Worm (Caenorhabditis elegans) whole organism, L2 larva: ENCODE measurements around the gene F20A1.6.
"Not testable (repeated sequence)": the region's sequence is repeated elsewhere in the genome, so short reads cannot be mapped to it uniquely, and the experiment has no call there.

ENCODE experiments used
- C34F6.9 ChIP-seq: fragments of 150-350 bp; optimal IDR thresholded peaks from 2 replicates; lab custom pipeline; 2014; ENCODE audit warnings: missing biosample characterization, missing genetic modification characterization
- F13H6.1 ChIP-seq: sonication (generic microtip); optimal IDR thresholded peaks from 2 replicates; lab custom pipeline; 2016; ENCODE audit warnings: missing genetic modification characterization, missing compliant biosample characterization
- R02D3.7 ChIP-seq: fragments of 150-350 bp; optimal IDR thresholded peaks from 2 replicates; lab custom pipeline; 2014; ENCODE audit warnings: missing biosample characterization, missing genetic modification characterization
- Y55F3AM.14 ChIP-seq: fragments of 200-800 bp; sonication (Bioruptor generic); optimal IDR thresholded peaks from 2 replicates; lab custom pipeline; 2018; ENCODE audit warnings: mild to moderate bottlenecking, missing genetic modification characterization, missing compliant biosample characterization
- ZK546.5 ChIP-seq: sonication (generic microtip); optimal IDR thresholded peaks from 2 replicates; lab custom pipeline; 2017; ENCODE audit warnings: missing biosample characterization, missing genetic modification characterization
- alr-1 ChIP-seq: fragments of 150-350 bp; optimal IDR thresholded peaks from 2 replicates; lab custom pipeline; 2014; ENCODE audit warnings: missing biosample characterization, missing genetic modification characterization
- aly-2 ChIP-seq: fragments of 150-350 bp; optimal IDR thresholded peaks from 2 replicates; lab custom pipeline; 2014; ENCODE audit warnings: missing biosample characterization, missing genetic modification characterization
- ceh-16 ChIP-seq: fragments of 150-350 bp; optimal IDR thresholded peaks from 2 replicates; lab custom pipeline; 2014; ENCODE audit warnings: missing biosample characterization, missing genetic modification characterization
- dmd-4 ChIP-seq: sonication (generic microtip); optimal IDR thresholded peaks from 2 replicates; lab custom pipeline; 2017; ENCODE audit warnings: missing biosample characterization, missing genetic modification characterization
- egl-27 ChIP-seq: sonication (generic microtip); optimal IDR thresholded peaks from 3 replicates; lab custom pipeline; 2017; ENCODE audit warnings: missing biosample characterization, missing genetic modification reagents, missing genetic modification characterization
- elt-1 ChIP-seq: fragments of 150-350 bp; optimal IDR thresholded peaks from 2 replicates; lab custom pipeline; 2014; ENCODE audit warnings: missing biosample characterization, missing genetic modification characterization
- fos-1 ChIP-seq: fragments of 150-350 bp; optimal IDR thresholded peaks from 2 replicates; lab custom pipeline; 2014; ENCODE audit warnings: missing biosample characterization, missing genetic modification characterization
- gmeb-1 ChIP-seq: fragments of 150-350 bp; optimal IDR thresholded peaks from 2 replicates; lab custom pipeline; 2014; ENCODE audit warnings: missing biosample characterization, missing genetic modification characterization
- lin-11 ChIP-seq: fragments of 150-350 bp; sonication (generic microtip); optimal IDR thresholded peaks from 2 replicates; lab custom pipeline; 2014; ENCODE audit warnings: missing biosample characterization, missing genetic modification characterization, inconsistent platforms, mixed read lengths
- lsy-2 ChIP-seq, 2 experiments: fragments of 150-350 bp in 1 of 2; sonication (generic microtip) in 1 of 2; optimal IDR thresholded peaks; 2 replicates each; lab custom pipeline; 2014 to 2017; ENCODE audit warnings: missing biosample characterization in 2 of 2, missing genetic modification characterization in 2 of 2
- mab-5 ChIP-seq: fragments of 150-350 bp; optimal IDR thresholded peaks from 2 replicates; lab custom pipeline; 2014; ENCODE audit warnings: missing biosample characterization, missing genetic modification characterization
- mbf-1 ChIP-seq: sonication (generic microtip); optimal IDR thresholded peaks from 2 replicates; lab custom pipeline; 2017; ENCODE audit warnings: missing biosample characterization, missing genetic modification characterization
- nhr-11 ChIP-seq: fragments of 150-350 bp; optimal IDR thresholded peaks from 2 replicates; lab custom pipeline; 2014; ENCODE audit warnings: missing biosample characterization, missing genetic modification characterization
- nhr-12 ChIP-seq: fragments of 150-350 bp; optimal IDR thresholded peaks from 2 replicates; lab custom pipeline; 2014; ENCODE audit warnings: missing biosample characterization, missing genetic modification characterization
- nhr-21 ChIP-seq: fragments of 150-350 bp; optimal IDR thresholded peaks from 2 replicates; lab custom pipeline; 2014; ENCODE audit warnings: missing biosample characterization, missing genetic modification characterization
- nhr-23 ChIP-seq: fragments of 150-350 bp; optimal IDR thresholded peaks from 2 replicates; lab custom pipeline; 2014; ENCODE audit warnings: missing biosample characterization, missing genetic modification reagents, missing genetic modification characterization
- peb-1 ChIP-seq: fragments of 150-350 bp; optimal IDR thresholded peaks from 2 replicates; lab custom pipeline; 2014; ENCODE audit warnings: missing biosample characterization, missing genetic modification characterization
- sem-4 ChIP-seq: fragments of 150-350 bp; optimal IDR thresholded peaks from 2 replicates; lab custom pipeline; 2014; ENCODE audit warnings: missing biosample characterization, missing genetic modification reagents, missing genetic modification characterization
- skn-1 ChIP-seq: sonication (generic microtip); optimal IDR thresholded peaks from 2 replicates; lab custom pipeline; 2017; ENCODE audit warnings: missing biosample characterization, missing genetic modification characterization
- sma-3 ChIP-seq: sonication (generic microtip); optimal IDR thresholded peaks from 2 replicates; lab custom pipeline; 2016; ENCODE audit warnings: missing genetic modification reagents, missing genetic modification characterization, missing compliant biosample characterization
- sma-9 ChIP-seq, 2 experiments: fragments of 150-350 bp in 1 of 2; sonication (generic microtip) in 1 of 2; optimal IDR thresholded peaks; 2 replicates each; lab custom pipeline; 2014 to 2016; ENCODE audit warnings: missing genetic modification characterization in 2 of 2, mild to moderate bottlenecking in 1 of 2, missing biosample characterization in 1 of 2, missing compliant biosample characterization in 1 of 2, missing genetic modification reagents in 1 of 2, moderate library complexity in 1 of 2
- snpc-4 ChIP-seq: fragments of 150-350 bp; optimal IDR thresholded peaks from 2 replicates; lab custom pipeline; 2014; ENCODE audit warnings: missing biosample characterization, missing genetic modification characterization
- unc-39 ChIP-seq: fragments of 150-350 bp; optimal IDR thresholded peaks from 2 replicates; lab custom pipeline; 2014; ENCODE audit warnings: missing biosample characterization, missing genetic modification characterization
- unc-55 ChIP-seq: fragments of 150-350 bp; sonication (generic microtip); optimal IDR thresholded peaks from 3 replicates; lab custom pipeline; 2014; ENCODE audit warnings: missing biosample characterization, missing genetic modification reagents, missing genetic modification characterization
- zag-1 ChIP-seq: fragments of 150-350 bp; optimal IDR thresholded peaks from 2 replicates; lab custom pipeline; 2014; ENCODE audit warnings: missing biosample characterization, missing genetic modification characterization
- ztf-11 ChIP-seq: sonication (generic microtip); optimal IDR thresholded peaks from 2 replicates; lab custom pipeline; 2017; ENCODE audit warnings: missing biosample characterization, missing genetic modification characterization
- ztf-4 ChIP-seq: fragments of 150-350 bp; optimal IDR thresholded peaks from 2 replicates; lab custom pipeline; 2014; ENCODE audit warnings: missing biosample characterization, missing genetic modification characterization

F20A1.6 gene

ce11 chrV:7059350-7059749 lies 32.4 kb upstream of the F20A1.6 start, which contains the start of gene mdt-6:
mdt-6 (minus strand) TSS chrV:7059624.
- TF ChIP-seq ztf-11 (no peak), zag-1 (tag; lab: Kevin White, UChicago) (no peak), ztf-4 (tag; lab: Kevin White, UChicago) (no peak), ceh-16 (tag; lab: Kevin White, UChicago) (no peak), unc-39 (no peak), dmd-4 (tag; lab: Kevin White, UChicago) (no peak), sma-9 (GFP tag; optimal IDR thresholded peaks at IDR 0.05; lab: Kevin White, UChicago) (no peak), sma-9 (tag; optimal IDR thresholded peaks at IDR 0.05; lab: Kevin White, UChicago) (no peak), gmeb-1 (tag; lab: Kevin White, UChicago) (no peak), fos-1 (no peak), F13H6.1 (tag; lab: Kevin White, UChicago) (no peak), C34F6.9 (no peak), elt-1 (tag; lab: Kevin White, UChicago) (no peak)

ce11 chrV:7057795-7058194 lies 30.8 kb upstream of the F20A1.6 start, which contains the start of gene Y57E12AL.2:
Y57E12AL.2 (plus strand) TSS chrV:7058095.
- not testable (repeated sequence) for TF ChIP-seq nhr-23; F13H6.1 (tag; lab: Kevin White, UChicago); skn-1 (tag; lab: Kevin White, UChicago)

- no peak for TF ChIP-seq lsy-2 (tag; optimal IDR thresholded peaks at IDR 0.05; lab: Kevin White, UChicago)
- TF ChIP-seq mab-5, result no peak
- no peak for TF ChIP-seq lin-11 (tag; lab: Kevin White, UChicago)
- no peak for TF ChIP-seq dmd-4 (tag; lab: Kevin White, UChicago)
- TF ChIP-seq nhr-12 (tag; lab: Kevin White, UChicago), result no peak
- no peak for TF ChIP-seq ZK546.5 (tag; lab: Kevin White, UChicago)
- TF ChIP-seq sma-9 (GFP tag; optimal IDR thresholded peaks at IDR 0.05; lab: Kevin White, UChicago), result no peak
- no peak for TF ChIP-seq sma-9 (tag; optimal IDR thresholded peaks at IDR 0.05; lab: Kevin White, UChicago)
- no peak for TF ChIP-seq sem-4 (tag; lab: Kevin White, UChicago)
- no peak for TF ChIP-seq nhr-11 (tag; lab: Kevin White, UChicago)
- TF ChIP-seq mbf-1 (tag; lab: Kevin White, UChicago), result no peak
- TF ChIP-seq elt-1 (tag; lab: Kevin White, UChicago), result no peak
- no peak for TF ChIP-seq R02D3.7 (tag; lab: Kevin White, UChicago)
- no peak for TF ChIP-seq zag-1 (tag; lab: Kevin White, UChicago)
- no peak for TF ChIP-seq egl-27 (tag; lab: Kevin White, UChicago)
- TF ChIP-seq alr-1 (tag; lab: Kevin White, UChicago), result no peak
- no peak for TF ChIP-seq ceh-16 (tag; lab: Kevin White, UChicago)
- no peak for TF ChIP-seq ztf-4 (tag; lab: Kevin White, UChicago)
- TF ChIP-seq, all 48 proteins: peak for 0
Measured at ce11 chrV:7054598-7054997, 27.6 kb upstream of the F20A1.6 start, which contains the start of gene spig-8. spig-8 (plus strand) TSS chrV:7054898.

- TF ChIP-seq gmeb-1 (tag; lab: Kevin White, UChicago) (no peak), Y55F3AM.14 (GFP tag; lab: Kevin White, UChicago) (no peak), mab-5 (no peak), mbf-1 (tag; lab: Kevin White, UChicago) (no peak), aly-2 (no peak), ceh-16 (tag; lab: Kevin White, UChicago) (no peak), snpc-4 (tag; lab: Kevin White, UChicago) (no peak), sem-4 (tag; lab: Kevin White, UChicago) (no peak)
Measured at ce11 chrV:7053100-7053499, 26.1 kb upstream of the F20A1.6 start, which contains the start of gene txt-17. txt-17 (minus strand) TSS chrV:7053200.

- TF ChIP-seq unc-55 (GFP tag; lab: Kevin White, UChicago) (no peak), nhr-21 (tag; lab: Kevin White, UChicago) (no peak), nhr-23 (no peak), mab-5 (no peak), sma-3 (GFP tag; lab: Kevin White, UChicago) (no peak), peb-1 (tag; lab: Kevin White, UChicago) (no peak), ztf-4 (tag; lab: Kevin White, UChicago) (no peak)
Measured at ce11 chrV:7051133-7051765, 24.3 kb upstream of the F20A1.6 start, which contains the start of the genes tofu-2 and spig-1. tofu-2 (minus strand) TSS chrV:7051248. spig-1 (plus strand) TSS chrV:7051715.
